Fruit fly (Drosophila melanogaster) S2 (cell line): ENCODE data around the gene DIP2.

Source experiments
- CG8478 ChIP-seq: fragments of >200 bp; optimal IDR thresholded peaks from 2 replicates; lab custom pipeline; 2018
- CTCF ChIP-seq, 2 experiments: fragments of >200 bp; optimal IDR thresholded peaks; 2 replicates each; lab custom pipeline; 2018

DNA sequence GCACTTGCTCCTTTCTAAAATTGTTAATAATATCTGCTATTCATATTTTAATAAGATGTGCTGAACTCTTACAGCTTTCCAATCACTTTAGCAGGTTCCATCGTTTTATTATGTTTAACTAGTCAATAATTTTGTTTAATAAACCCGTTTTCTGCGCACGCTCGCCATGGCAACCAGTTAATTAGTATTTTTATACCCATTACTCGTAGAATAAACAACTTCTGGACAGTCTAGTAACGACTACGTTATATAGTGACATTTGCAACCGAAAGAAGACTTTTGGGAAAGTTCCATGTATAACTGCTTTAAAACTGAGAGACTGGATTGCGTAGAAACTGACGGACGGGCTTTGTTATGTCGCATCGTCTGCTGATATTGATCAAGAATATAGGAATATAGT, 24.5 kb downstream of the DIP2 start, which contains the start of gene CG34453:
- no peak for TF ChIP-seq CG8478 (lab: Kevin White, UChicago)
- no peak for TF ChIP-seq CTCF (optimal IDR thresholded peaks at IDR 0.05; lab: Kevin White, UChicago)
